Fruit fly (Drosophila melanogaster): ENCODE measurements around the gene Dci.

Dci gene

dm6 chr3L:837552-838187 lies 13.5 kb upstream of the Dci start, which contains the start of the genes CG13901 and CG13887 (continued):
- TF ChIP-seq nau (GFP tag; optimal IDR thresholded peaks at IDR 0.05) (no peak), ems (GFP tag; optimal IDR thresholded peaks at IDR 0.05) (peak; percentile 91), ATbp (GFP tag; optimal IDR thresholded peaks at IDR 0.05) (peak; percentile 78), Sox102F (GFP tag; optimal IDR thresholded peaks at IDR 0.05) (no peak), shn (GFP tag; optimal IDR thresholded peaks at IDR 0.05) (peak; percentile 93), Doc2 (GFP tag; IDR thresholded peaks at IDR 0.05) (peak; percentile 60; the same call in 1 of the 2 replicates), CG16815 (GFP tag; optimal IDR thresholded peaks at IDR 0.05) (peak; percentile 87), gce (GFP tag; IDR thresholded peaks at IDR 0.05) (peak; percentile 71; the same call in 2 of the 3 replicates), CG10543 (GFP tag; optimal IDR thresholded peaks at IDR 0.05) (peak; percentile 94), peb (GFP tag; IDR thresholded peaks at IDR 0.05) (peak; percentile 65; the same call in 1 of the 2 replicates), lab (GFP tag; optimal IDR thresholded peaks at IDR 0.05) (peak; percentile 94), CG1602 (GFP tag; optimal IDR thresholded peaks at IDR 0.05) (peak; percentile 88), CG11247 (GFP tag; IDR thresholded peaks at IDR 0.05) (peak; percentile 82), CG15601 (tag; optimal IDR thresholded peaks at IDR 0.05) (peak; percentile 90), HmgD (GFP tag; optimal IDR thresholded peaks at IDR 0.05) (peak; percentile 89), ap (GFP tag; IDR thresholded peaks at IDR 0.05) (peak; percentile 81), dmrt11E (tag; optimal IDR thresholded peaks at IDR 0.05) (peak; percentile 86), luna (GFP tag; optimal IDR thresholded peaks at IDR 0.05) (peak; percentile 83), YL-1 (GFP tag; optimal IDR thresholded peaks at IDR 0.05) (peak; percentile 97), CG2678 (tag; optimal IDR thresholded peaks at IDR 0.05) (peak; percentile 90), CG10209 (GFP tag; optimal IDR thresholded peaks at IDR 0.05) (peak; percentile 89), lmd (GFP tag; IDR thresholded peaks at IDR 0.05) (peak; percentile 89), CG11560 (tag; IDR thresholded peaks at IDR 0.05) (peak; percentile 80), p53 (GFP tag; optimal IDR thresholded peaks at IDR 0.05) (peak; percentile 77), HLH54F (GFP tag; optimal IDR thresholded peaks at IDR 0.05) (peak; percentile 95), CG12391 (tag; optimal IDR thresholded peaks at IDR 0.05) (peak; percentile 95), CG11398 (GFP tag; optimal IDR thresholded peaks at IDR 0.05) (peak; percentile 76), rib (GFP tag; IDR thresholded peaks at IDR 0.05) (peak; percentile 69), abd-A (tag; optimal IDR thresholded peaks at IDR 0.05) (no peak), CG4707 (GFP tag; optimal IDR thresholded peaks at IDR 0.05) (peak; percentile 53), CG17385 (GFP tag; optimal IDR thresholded peaks at IDR 0.05) (peak; percentile 82), CG10654 (GFP tag; optimal IDR thresholded peaks at IDR 0.05) (peak; percentile 92), CG5245 (GFP tag; optimal IDR thresholded peaks at IDR 0.05) (peak; percentile 72), CG3838 (GFP tag; optimal IDR thresholded peaks at IDR 0.05) (peak; percentile 63), CG6689 (GFP tag; IDR thresholded peaks at IDR 0.05) (peak; percentile 87), Hr39 (optimal IDR thresholded peaks at IDR 0.05) (no peak), CG8478 (optimal IDR thresholded peaks at IDR 0.05) (no peak), CG42726 (GFP tag; IDR thresholded peaks at IDR 0.05; ENCODE audit: partially characterized antibody) (no peak), slbo (GFP tag; IDR thresholded peaks at IDR 0.05) (peak; percentile 93), Dll (GFP tag; IDR thresholded peaks at IDR 0.05; ENCODE audit: partially characterized antibody) (peak; percentile 59; the same call in 2 of the 4 replicates), caup (GFP tag; optimal IDR thresholded peaks at IDR 0.05; ENCODE audit: severe bottlenecking) (peak; percentile 86), ara (GFP tag; IDR thresholded peaks at IDR 0.05) (peak; percentile 78), ham (GFP tag; IDR thresholded peaks at IDR 0.05) (peak; percentile 76), CG9876 (GFP tag; optimal IDR thresholded peaks at IDR 0.05) (peak; percentile 85), zen2 (GFP tag; IDR thresholded peaks at IDR 0.05; ENCODE audit: partially characterized antibody) (no peak), br (optimal IDR thresholded peaks at IDR 0.05) (no peak), crol (GFP tag; IDR thresholded peaks at IDR 0.05) (peak; percentile 10; the same call in 1 of the 2 replicates), da (GFP tag; optimal IDR thresholded peaks at IDR 0.05) (peak; percentile 89), kah (GFP tag; optimal IDR thresholded peaks at IDR 0.05) (peak; percentile 51), CG14441 (GFP tag; IDR thresholded peaks at IDR 0.05) (peak; percentile 92), CG14965 (GFP tag; optimal IDR thresholded peaks at IDR 0.05; ENCODE audit: borderline replicate concordance) (no peak)

Data from whole organism, embryonic.